Fruit fly (Drosophila melanogaster) whole organism, embryonic: Measurements from ENCODE around the gene CG5068.
A peak's percentile ranks its signal among the peaks of the same experiment; 100 is the strongest.

Experiments used
- Atf6 ChIP-seq: fragments of 200-800 bp; sonication (Bioruptor generic); IDR thresholded peaks from 2 replicates; pipeline ENCODE4 v1.3.6; 2022; ENCODE audit warnings: missing biosample characterization, missing genetic modification characterization
- CG10147 ChIP-seq: fragments of 200-800 bp; sonication (Bioruptor generic); optimal IDR thresholded peaks from 2 replicates; lab custom pipeline; 2019; ENCODE audit warnings: missing biosample characterization, mild to moderate bottlenecking, missing genetic modification characterization, moderate library complexity
- CG10267 ChIP-seq: fragments of 200-800 bp; sonication (Bioruptor generic); optimal IDR thresholded peaks from 2 replicates; lab custom pipeline; 2018; ENCODE audit warnings: missing biosample characterization, mild to moderate bottlenecking, missing genetic modification characterization, moderate library complexity
- CG10321 ChIP-seq: fragments of 200-800 bp; sonication (Bioruptor generic); IDR thresholded peaks from 2 replicates; pipeline ENCODE4 v1.3.6; 2022; ENCODE audit warnings: missing biosample characterization, missing genetic modification characterization
- CG10654 ChIP-seq: fragments of 200-800 bp; sonication (Bioruptor generic); optimal IDR thresholded peaks from 2 replicates; lab custom pipeline; 2016; ENCODE audit warnings: missing biosample characterization, missing genetic modification characterization
- CG11696 ChIP-seq: fragments of 200-800 bp; sonication (Bioruptor generic); IDR thresholded peaks from 2 replicates; pipeline ENCODE4 v1.3.6; 2022; ENCODE audit warnings: missing biosample characterization, missing genetic modification characterization
- CG14667 ChIP-seq: fragments of 200-800 bp; sonication (Bioruptor generic); IDR thresholded peaks from 2 replicates; pipeline ENCODE4 v1.3.6; 2022; ENCODE audit warnings: missing biosample characterization, missing genetic modification characterization
- CG15601 ChIP-seq: fragments of 200-800 bp; sonication (Bioruptor generic); optimal IDR thresholded peaks from 3 replicates; lab custom pipeline; 2019; ENCODE audit warnings: missing biosample characterization, mild to moderate bottlenecking, missing genetic modification characterization, moderate library complexity
- CG16815 ChIP-seq: fragments of 200-800 bp; sonication (Bioruptor generic); optimal IDR thresholded peaks from 3 replicates; lab custom pipeline; 2017; ENCODE audit warnings: missing biosample characterization, mild to moderate bottlenecking, missing genetic modification characterization
- CG17802 ChIP-seq: fragments of 200-800 bp; sonication (Bioruptor generic); optimal IDR thresholded peaks from 2 replicates; lab custom pipeline; 2018; ENCODE audit warnings: missing biosample characterization, mild to moderate bottlenecking, missing genetic modification characterization, moderate library complexity
- CG18476 ChIP-seq: fragments of 200-800 bp; sonication (Bioruptor generic); optimal IDR thresholded peaks from 2 replicates; lab custom pipeline; 2016; ENCODE audit warnings: missing biosample characterization, mild to moderate bottlenecking, missing genetic modification characterization
- CG18764 ChIP-seq: fragments of 200-800 bp; sonication (Bioruptor generic); optimal IDR thresholded peaks from 3 replicates; lab custom pipeline; 2016; ENCODE audit warnings: missing biosample characterization, missing genetic modification characterization
- CG2199 ChIP-seq: fragments of 200-800 bp; sonication (Bioruptor generic); IDR thresholded peaks from 3 replicates; pipeline ENCODE4 v1.3.6; 2022; ENCODE audit warnings: missing biosample characterization, missing genetic modification characterization
- CG2712 ChIP-seq: fragments of 200-800 bp; optimal IDR thresholded peaks from 3 replicates; lab custom pipeline; 2019; ENCODE audit warnings: missing biosample characterization, mild to moderate bottlenecking, missing genetic modification characterization, moderate library complexity
- CG2889 ChIP-seq: fragments of 200-800 bp; sonication (Bioruptor generic); IDR thresholded peaks from 3 replicates; pipeline ENCODE4 v1.3.6; 2022; ENCODE audit warnings: missing biosample characterization, missing genetic modification characterization
- CG32767 ChIP-seq: fragments of 200-800 bp; sonication (Bioruptor generic); IDR thresholded peaks from 2 replicates; pipeline ENCODE4 v1.3.6; 2022; ENCODE audit warnings: missing biosample characterization, missing genetic modification characterization
- CG34376 ChIP-seq: fragments of 200-800 bp; sonication (Bioruptor generic); optimal IDR thresholded peaks from 2 replicates; lab custom pipeline; 2018; ENCODE audit warnings: missing biosample characterization, mild to moderate bottlenecking, missing genetic modification characterization
- CG42726 ChIP-seq: fragments of 200-800 bp; sonication (Bioruptor generic); IDR thresholded peaks from 2 replicates; pipeline ENCODE4 v1.3.6; 2022; ENCODE audit warnings: missing biosample characterization, missing genetic modification characterization; ENCODE audit not compliant: partially characterized antibody
- CG5953 ChIP-seq: fragments of 200-800 bp; sonication (Bioruptor generic); IDR thresholded peaks from 2 replicates; pipeline ENCODE4 v1.3.6; 2022; ENCODE audit warnings: missing biosample characterization, missing genetic modification characterization
- CG6683 ChIP-seq: fragments of 200-800 bp; sonication (Bioruptor generic); optimal IDR thresholded peaks from 2 replicates; lab custom pipeline; 2017; ENCODE audit warnings: missing biosample characterization, mild to moderate bottlenecking, missing genetic modification characterization, missing genetic modification reagents
- CG7928 ChIP-seq: fragments of 200-800 bp; sonication (Bioruptor generic); optimal IDR thresholded peaks from 2 replicates; lab custom pipeline; 2017; ENCODE audit warnings: missing biosample characterization, mild to moderate bottlenecking, missing genetic modification characterization
- CG8089 ChIP-seq: fragments of 200-800 bp; sonication (Bioruptor generic); optimal IDR thresholded peaks from 3 replicates; lab custom pipeline; 2016; ENCODE audit warnings: missing biosample characterization, missing genetic modification characterization
- CG8765 ChIP-seq: fragments of 200-800 bp; sonication (Bioruptor generic); IDR thresholded peaks from 2 replicates; pipeline ENCODE4 v1.3.6; 2022; ENCODE audit warnings: missing biosample characterization, missing genetic modification characterization
- D19A ChIP-seq: fragments of 200-800 bp; optimal IDR thresholded peaks from 3 replicates; lab custom pipeline; 2019; ENCODE audit warnings: missing biosample characterization, mild to moderate bottlenecking, missing genetic modification characterization, moderate library complexity
- Deaf1 ChIP-seq: fragments of 200-800 bp; optimal IDR thresholded peaks from 3 replicates; lab custom pipeline; 2019; ENCODE audit warnings: missing biosample characterization, mild to moderate bottlenecking, missing genetic modification characterization, moderate library complexity
- Hsf ChIP-seq: fragments of 200-800 bp; sonication (Bioruptor generic); optimal IDR thresholded peaks from 3 replicates; lab custom pipeline; 2016; ENCODE audit warnings: missing biosample characterization, missing genetic modification characterization
- Meics ChIP-seq: fragments of 200-800 bp; sonication (Bioruptor generic); optimal IDR thresholded peaks from 2 replicates; lab custom pipeline; 2017; ENCODE audit warnings: missing biosample characterization, mild to moderate bottlenecking, missing genetic modification characterization
- NC2β ChIP-seq: fragments of 200-800 bp; sonication (Bioruptor generic); optimal IDR thresholded peaks from 2 replicates; lab custom pipeline; 2016; ENCODE audit warnings: missing biosample characterization, missing genetic modification characterization
- Oaz ChIP-seq: fragments of 200-800 bp; sonication (Bioruptor generic); IDR thresholded peaks from 2 replicates; pipeline ENCODE4 v1.3.6; 2022; ENCODE audit warnings: missing biosample characterization, missing genetic modification characterization
- Oli ChIP-seq: fragments of 200-800 bp; sonication (Bioruptor generic); optimal IDR thresholded peaks from 2 replicates; lab custom pipeline; 2018; ENCODE audit warnings: missing biosample characterization, mild to moderate bottlenecking, missing genetic modification characterization, moderate library complexity
- Sry-δ ChIP-seq: fragments of 200-800 bp; sonication (Bioruptor generic); optimal IDR thresholded peaks from 2 replicates; lab custom pipeline; 2016; ENCODE audit warnings: missing biosample characterization, missing genetic modification characterization
- Taf1 ChIP-seq: fragments of 200-800 bp; sonication (Bioruptor generic); IDR thresholded peaks from 2 replicates; pipeline ENCODE4 v1.3.6; 2022; ENCODE audit warnings: missing biosample characterization, missing genetic modification characterization
- al ChIP-seq: fragments of 200-800 bp; sonication (Bioruptor generic); IDR thresholded peaks from 2 replicates; pipeline ENCODE4 v1.3.6; 2022; ENCODE audit warnings: missing biosample characterization, missing genetic modification characterization
- bcd ChIP-seq: fragments of 200-800 bp; sonication (Bioruptor generic); optimal IDR thresholded peaks from 2 replicates; lab custom pipeline; 2017; ENCODE audit warnings: missing biosample characterization, mild to moderate bottlenecking, missing genetic modification characterization
- br ChIP-seq: fragments of >200 bp; optimal IDR thresholded peaks from 2 replicates; lab custom pipeline; 2017
- cato ChIP-seq: fragments of 200-800 bp; sonication (Bioruptor generic); optimal IDR thresholded peaks from 2 replicates; lab custom pipeline; 2016; ENCODE audit warnings: missing biosample characterization, missing genetic modification characterization, borderline replicate concordance
- dan ChIP-seq: fragments of 200-800 bp; sonication (Bioruptor generic); IDR thresholded peaks from 2 replicates; pipeline ENCODE4 v1.3.6; 2022; ENCODE audit warnings: missing biosample characterization, missing genetic modification characterization
- danr ChIP-seq: fragments of 200-800 bp; sonication (Bioruptor generic); IDR thresholded peaks from 2 replicates; pipeline ENCODE4 v1.3.6; 2022; ENCODE audit warnings: missing biosample characterization, missing genetic modification characterization
- dati ChIP-seq: fragments of 200-800 bp; sonication (Bioruptor generic); IDR thresholded peaks from 2 replicates; pipeline ENCODE4 v1.3.6; 2022; ENCODE audit warnings: missing biosample characterization, missing genetic modification characterization
- en ChIP-seq: fragments of 200-800 bp; sonication (Bioruptor generic); optimal IDR thresholded peaks from 2 replicates; lab custom pipeline; 2016; ENCODE audit warnings: missing biosample characterization, missing genetic modification characterization
- fd3F ChIP-seq: fragments of 200-800 bp; sonication (Bioruptor generic); optimal IDR thresholded peaks from 2 replicates; lab custom pipeline; 2018; ENCODE audit warnings: missing biosample characterization, mild to moderate bottlenecking, missing genetic modification characterization, moderate library complexity
- gce ChIP-seq: fragments of 200-800 bp; sonication (Bioruptor generic); IDR thresholded peaks from 3 replicates; pipeline ENCODE4 v1.3.6; 2022; ENCODE audit warnings: missing biosample characterization, missing genetic modification characterization
- grn ChIP-seq: fragments of 200-800 bp; sonication (Bioruptor generic); optimal IDR thresholded peaks from 3 replicates; lab custom pipeline; 2017; ENCODE audit warnings: missing biosample characterization, missing genetic modification characterization
- lilli ChIP-seq: fragments of 200-800 bp; sonication (Bioruptor generic); optimal IDR thresholded peaks from 3 replicates; lab custom pipeline; 2016; ENCODE audit warnings: missing biosample characterization, missing genetic modification characterization
- onecut ChIP-seq: fragments of 200-800 bp; sonication (Bioruptor generic); IDR thresholded peaks from 2 replicates; pipeline ENCODE4 v1.3.6; 2022; ENCODE audit warnings: missing biosample characterization, missing genetic modification characterization
- prd ChIP-seq, 3 experiments: fragments of >200 bp in 2 of 3; fragments of 200-800 bp in 1 of 3; sonication (Bioruptor generic) in 1 of 3; optimal IDR thresholded peaks in 2 of 3; IDR thresholded peaks in 1 of 3; 2 replicates in 2 of 3; 3 replicates in 1 of 3; pipeline versions ENCODE4 v1.3.6 to Lab custom; 2017 to 2022; ENCODE audit warnings: missing biosample characterization in 1 of 3, missing genetic modification characterization in 1 of 3
- sisA ChIP-seq: fragments of 200-800 bp; sonication (Bioruptor generic); IDR thresholded peaks from 2 replicates; pipeline ENCODE4 v1.3.6; 2022; ENCODE audit warnings: missing biosample characterization, missing genetic modification characterization
- sqz ChIP-seq: fragments of 200-800 bp; sonication (Bioruptor generic); optimal IDR thresholded peaks from 3 replicates; lab custom pipeline; 2018; ENCODE audit warnings: missing biosample characterization, mild to moderate bottlenecking, missing genetic modification characterization
- tin ChIP-seq: fragments of 200-800 bp; sonication (Bioruptor generic); optimal IDR thresholded peaks from 3 replicates; lab custom pipeline; 2016; ENCODE audit warnings: missing biosample characterization, missing genetic modification characterization
- wor ChIP-seq: fragments of 200-800 bp; sonication (Bioruptor generic); IDR thresholded peaks from 2 replicates; pipeline ENCODE4 v1.3.6; 2022; ENCODE audit warnings: missing biosample characterization, missing genetic modification characterization

The CG5068 gene

DNA sequence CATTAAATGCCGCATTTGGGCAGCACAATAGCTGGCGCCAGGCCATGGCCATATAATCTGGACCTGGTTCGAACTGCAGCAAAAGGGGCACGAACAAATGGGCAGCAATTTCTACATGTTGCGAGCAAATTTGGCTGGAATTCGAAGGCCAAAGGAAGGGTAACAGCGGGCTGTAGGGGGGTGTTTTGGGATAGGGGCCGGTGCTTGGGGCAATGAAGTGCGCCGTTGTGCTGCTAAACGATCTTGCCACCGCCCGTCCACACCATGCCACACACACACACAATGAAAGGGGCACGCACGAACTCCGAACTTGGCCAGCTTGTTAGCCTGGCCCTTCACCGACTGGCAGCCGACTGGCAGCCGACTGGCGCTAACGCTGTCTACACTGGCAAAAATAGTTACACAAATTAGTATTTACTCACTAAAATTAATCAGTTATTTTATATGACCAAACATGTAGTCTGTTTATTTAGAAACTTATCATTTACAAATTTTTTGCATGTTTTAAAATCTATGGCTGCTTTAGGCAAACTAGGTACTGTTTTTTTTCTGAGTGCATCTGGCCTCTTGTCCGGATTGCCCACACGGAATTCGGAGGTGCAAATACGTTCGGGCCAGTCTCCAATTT is 47.6 kb downstream of the CG5068 start (continued):
- TF ChIP-seq CG42726 (GFP tag; lab: Robert Waterston, UW), result no peak
- TF ChIP-seq CG7928 (GFP tag; lab: Kevin White, UChicago), result no peak
- TF ChIP-seq sqz (GFP tag; lab: Kevin White, UChicago), result peak; percentile 45
- TF ChIP-seq CG18764, result peak; percentile 55
- TF ChIP-seq CG16815, result peak; percentile 34
- TF ChIP-seq CG10267 (tag; lab: Kevin White, UChicago), result peak; percentile 76
- TF ChIP-seq cato (GFP tag; lab: Kevin White, UChicago), result no peak
- TF ChIP-seq CG2889, result 0 out of 3 replicates have a peak, but pooled peaks have one; percentile 24
- TF ChIP-seq CG34376 (GFP tag; lab: Kevin White, UChicago), result no peak
- TF ChIP-seq en (GFP tag; lab: Kevin White, UChicago), result no peak
- peak; percentile 55 for TF ChIP-seq CG14667
- 0 out of 2 replicates have a peak, but pooled peaks have one; percentile 51 for TF ChIP-seq dan (GFP tag; lab: Robert Waterston, UW)
- TF ChIP-seq CG11696, result 0 out of 2 replicates have a peak, but pooled peaks have one; percentile 15
- TF ChIP-seq CG32767 (GFP tag; lab: Robert Waterston, UW), result peak; percentile 68; the same call in 1 of the 2 replicates
- TF ChIP-seq CG15601 (tag; lab: Kevin White, UChicago), result peak; percentile 40
- TF ChIP-seq prd (optimal IDR thresholded peaks at IDR 0.05; lab: Kevin White, UChicago), result no peak
- TF ChIP-seq prd (GFP tag; IDR thresholded peaks at IDR 0.05; lab: Robert Waterston, UW), result peak; percentile 91
- no peak for TF ChIP-seq Taf1
- TF ChIP-seq grn (GFP tag; lab: Kevin White, UChicago), result no peak
- TF ChIP-seq Oli (tag; lab: Kevin White, UChicago), result peak; percentile 63
- TF ChIP-seq gce (GFP tag; lab: Robert Waterston, UW), result peak; percentile 81
- TF ChIP-seq al (GFP tag; lab: Robert Waterston, UW), result 0 out of 2 replicates have a peak, but pooled peaks have one; percentile 17
- TF ChIP-seq fd3F (GFP tag; lab: Kevin White, UChicago), result no peak
- peak; percentile 74 for TF ChIP-seq tin (GFP tag; lab: Kevin White, UChicago)
- peak; percentile 16; the same call in 1 of the 2 replicates for TF ChIP-seq Atf6 (GFP tag; lab: Robert Waterston, UW)
- TF ChIP-seq CG10321 (GFP tag; lab: Robert Waterston, UW), result peak; percentile 26; the same call in 1 of the 2 replicates
- TF ChIP-seq wor (GFP tag; lab: Robert Waterston, UW), result peak; percentile 43; the same call in 1 of the 2 replicates
- peak; percentile 19 for TF ChIP-seq Meics (GFP tag; lab: Kevin White, UChicago)
- TF ChIP-seq CG6683 (GFP tag; lab: Kevin White, UChicago), result no peak
- peak; percentile 61 for TF ChIP-seq CG10654 (GFP tag; lab: Kevin White, UChicago)
- TF ChIP-seq Deaf1 (tag; lab: Kevin White, UChicago), result peak; percentile 70
- TF ChIP-seq lilli, result peak; percentile 22
- peak; percentile 54 for TF ChIP-seq bcd (GFP tag; lab: Kevin White, UChicago)
- 0 out of 3 replicates have a peak, but pooled peaks have one; percentile 35 for TF ChIP-seq CG2199 (GFP tag; lab: Robert Waterston, UW)
- peak; percentile 0 for TF ChIP-seq CG17802 (tag; lab: Kevin White, UChicago)
- TF ChIP-seq Sry-δ, result peak; percentile 33
- peak; percentile 42 for TF ChIP-seq CG8089
- TF ChIP-seq CG2712, result peak; percentile 85
- peak; percentile 64; the same call in 1 of the 2 replicates for TF ChIP-seq CG8765
- peak; percentile 78 for TF ChIP-seq D19A (tag; lab: Kevin White, UChicago)
- no peak for TF ChIP-seq Oaz
- TF ChIP-seq br (lab: Kevin White, UChicago), result no peak
- TF ChIP-seq Hsf (GFP tag; lab: Kevin White, UChicago), result peak; percentile 6
- peak; percentile 80 for TF ChIP-seq sisA (GFP tag; lab: Robert Waterston, UW)
- TF ChIP-seq dati (GFP tag; lab: Robert Waterston, UW), result no peak; the same call in 1 of the 2 replicates
- peak; percentile 65 for TF ChIP-seq danr (GFP tag; lab: Robert Waterston, UW)
- TF ChIP-seq CG5953 (GFP tag; lab: Robert Waterston, UW), result peak; percentile 39; the same call in 1 of the 2 replicates
- TF ChIP-seq CG18476 (GFP tag; lab: Kevin White, UChicago), result peak; percentile 73
- TF ChIP-seq CG10147 (GFP tag; lab: Kevin White, UChicago), result peak; percentile 25
- no peak for TF ChIP-seq NC2β (GFP tag; lab: Kevin White, UChicago)
- peak; percentile 54 for TF ChIP-seq onecut (GFP tag; lab: Robert Waterston, UW)
